Worm (Caenorhabditis elegans) whole organism, L4 larva: ENCODE results near the gene Y70G10A.4.
A peak's percentile ranks its signal among the peaks of the same experiment; 100 is the strongest.

Experiments used
- D1046.2 ChIP-seq: fragments of 200-800 bp; sonication (Bioruptor generic); IDR thresholded peaks from 2 replicates; pipeline ENCODE4 v1.3.6; 2022; ENCODE audit warnings: missing genetic modification characterization, missing compliant biosample characterization
- R02D3.7 ChIP-seq: fragments of 150-350 bp; sonication (generic microtip); optimal IDR thresholded peaks from 3 replicates; lab custom pipeline; 2014; ENCODE audit warnings: missing biosample characterization, missing genetic modification characterization
- T26A8.4 ChIP-seq: fragments of 200-800 bp; sonication (Bioruptor generic); IDR thresholded peaks from 2 replicates; pipeline ENCODE4 v1.3.6; 2022; ENCODE audit warnings: missing genetic modification characterization, missing compliant biosample characterization
- Y48G9A.11 ChIP-seq: fragments of 200-800 bp; sonication (Bioruptor generic); IDR thresholded peaks from 2 replicates; pipeline ENCODE4 v1.3.6; 2022; ENCODE audit warnings: missing genetic modification reagents, missing genetic modification characterization, missing compliant biosample characterization
- ZK337.2 ChIP-seq: fragments of 200-800 bp; sonication (Bioruptor generic); IDR thresholded peaks from 2 replicates; pipeline ENCODE4 v1.3.6; 2022; ENCODE audit warnings: missing genetic modification reagents, missing genetic modification characterization, missing compliant biosample characterization
- aha-1 ChIP-seq: fragments of 150-350 bp; peaks from one replicate; lab custom pipeline; 2014; ENCODE audit warnings: missing biosample characterization, missing genetic modification characterization
- aly-2 ChIP-seq: sonication (generic microtip); optimal IDR thresholded peaks from 2 replicates; lab custom pipeline; 2018; ENCODE audit warnings: missing biosample characterization, missing genetic modification characterization
- ama-1 ChIP-seq: fragments of 150-350 bp; optimal IDR thresholded peaks from 2 replicates; lab custom pipeline; 2014; ENCODE audit warnings: inconsistent platforms, mixed read lengths
- ceh-20 ChIP-seq: fragments of 200-800 bp; sonication (Bioruptor generic); IDR thresholded peaks from 2 replicates; pipeline ENCODE4 v1.3.6; 2022; ENCODE audit warnings: missing genetic modification reagents, missing genetic modification characterization, missing compliant biosample characterization
- ceh-28 ChIP-seq: fragments of 150-350 bp; optimal IDR thresholded peaks from 2 replicates; lab custom pipeline; 2014; ENCODE audit warnings: missing biosample characterization, missing genetic modification reagents, missing genetic modification characterization
- cey-2 ChIP-seq: sonication (generic microtip); optimal IDR thresholded peaks from 3 replicates; lab custom pipeline; 2017; ENCODE audit warnings: missing genetic modification characterization, mild to moderate bottlenecking, missing compliant biosample characterization, antibody characterized with exemption, borderline replicate concordance; ENCODE audit not compliant: insufficient read depth
- daf-16 ChIP-seq, 3 experiments: sonication (generic microtip); optimal IDR thresholded peaks; 2 replicates each; lab custom pipeline; 2016 to 2017; ENCODE audit warnings: missing genetic modification characterization in 3 of 3, missing genetic modification reagents in 3 of 3, mild to moderate bottlenecking in 2 of 3, missing compliant biosample characterization in 2 of 3, missing biosample characterization in 1 of 3, moderate library complexity in 1 of 3
- daf-19 ChIP-seq: fragments of 200-800 bp; sonication (Bioruptor generic); conservative IDR thresholded peaks from 2 replicates; pipeline ENCODE4 v1.3.6; 2022; ENCODE audit warnings: missing genetic modification characterization, missing compliant biosample characterization
- dpl-1 ChIP-seq: fragments of 150-350 bp; optimal IDR thresholded peaks from 2 replicates; lab custom pipeline; 2014; ENCODE audit warnings: missing biosample characterization, missing genetic modification reagents, missing genetic modification characterization
- duxl-1 ChIP-seq: sonication (generic microtip); optimal IDR thresholded peaks from 2 replicates; lab custom pipeline; 2016; ENCODE audit warnings: mild to moderate bottlenecking, missing genetic modification characterization, moderate library complexity, missing compliant biosample characterization; ENCODE audit not compliant: poor library complexity
- dve-1 ChIP-seq: sonication (generic microtip); optimal IDR thresholded peaks from 2 replicates; lab custom pipeline; 2017; ENCODE audit warnings: antibody characterized with exemption, mild to moderate bottlenecking, missing genetic modification characterization, missing compliant biosample characterization; ENCODE audit not compliant: insufficient read depth
- egl-27 ChIP-seq: sonication (generic microtip); optimal IDR thresholded peaks from 3 replicates; lab custom pipeline; 2017; ENCODE audit warnings: missing biosample characterization, missing genetic modification reagents, missing genetic modification characterization
- gei-8 ChIP-seq: fragments of 200-800 bp; sonication (Bioruptor generic); optimal IDR thresholded peaks from 2 replicates; lab custom pipeline; 2018; ENCODE audit warnings: mild to moderate bottlenecking, missing genetic modification characterization, missing compliant biosample characterization
- hif-1 ChIP-seq, 2 experiments: sonication (generic microtip); optimal IDR thresholded peaks; 2 replicates each; lab custom pipeline; 2016 to 2017; ENCODE audit warnings: missing compliant biosample characterization in 2 of 2, missing genetic modification characterization in 2 of 2, missing genetic modification reagents in 2 of 2, missing genotype in 2 of 2, mild to moderate bottlenecking in 1 of 2
- hlh-11 ChIP-seq: fragments of 200-800 bp; sonication (Bioruptor generic); optimal IDR thresholded peaks from 2 replicates; lab custom pipeline; 2018; ENCODE audit warnings: mild to moderate bottlenecking, missing genetic modification characterization, missing compliant biosample characterization
- hlh-30 ChIP-seq: sonication (generic microtip); optimal IDR thresholded peaks from 2 replicates; lab custom pipeline; 2017; ENCODE audit warnings: antibody characterized with exemption, mild to moderate bottlenecking, missing genetic modification characterization, missing compliant biosample characterization; ENCODE audit not compliant: insufficient read depth
- lin-13 ChIP-seq: fragments of 150-350 bp; optimal IDR thresholded peaks from 2 replicates; lab custom pipeline; 2014; ENCODE audit warnings: missing biosample characterization, missing genetic modification reagents, missing genetic modification characterization
- lin-15B ChIP-seq: fragments of 150-350 bp; sonication (generic microtip); optimal IDR thresholded peaks from 3 replicates; lab custom pipeline; 2014; ENCODE audit warnings: missing biosample characterization, missing genetic modification characterization
- lin-38 ChIP-seq: fragments of 200-800 bp; sonication (Bioruptor generic); IDR thresholded peaks from 2 replicates; pipeline ENCODE4 v1.3.6; 2022; ENCODE audit warnings: missing genetic modification reagents, missing genetic modification characterization, missing compliant biosample characterization
- madf-5 ChIP-seq, 2 experiments: fragments of 200-800 bp; sonication (Bioruptor generic); IDR thresholded peaks; 2 replicates each; pipeline ENCODE4 v1.3.6; 2022; ENCODE audit warnings: missing compliant biosample characterization in 2 of 2, missing genetic modification characterization in 2 of 2
- mdl-1 ChIP-seq, 2 experiments: fragments of 150-350 bp in 1 of 2; sonication (generic microtip) in 1 of 2; optimal IDR thresholded peaks; 2 replicates each; lab custom pipeline; 2014 to 2017; ENCODE audit warnings: missing biosample characterization in 2 of 2, missing genetic modification characterization in 2 of 2
- mep-1 ChIP-seq: fragments of 150-350 bp; sonication (generic microtip); optimal IDR thresholded peaks from 3 replicates; lab custom pipeline; 2014; ENCODE audit warnings: missing biosample characterization, missing genetic modification characterization
- mes-2 ChIP-seq: sonication (generic microtip); optimal IDR thresholded peaks from 2 replicates; lab custom pipeline; 2016; ENCODE audit warnings: missing genotype, mild to moderate bottlenecking, missing genetic modification characterization, missing compliant biosample characterization; ENCODE audit not compliant: poor library complexity, severe bottlenecking
- mxl-2 ChIP-seq: fragments of 200-800 bp; sonication (Bioruptor generic); conservative IDR thresholded peaks from 2 replicates; pipeline ENCODE4 v1.3.6; 2022; ENCODE audit warnings: missing genetic modification reagents, missing genetic modification characterization, missing compliant biosample characterization
- nhr-48 ChIP-seq: sonication (generic microtip); optimal IDR thresholded peaks from 2 replicates; lab custom pipeline; 2016; ENCODE audit warnings: mild to moderate bottlenecking, missing genetic modification characterization, missing compliant biosample characterization
- nhr-6 ChIP-seq: fragments of 150-350 bp; optimal IDR thresholded peaks from 2 replicates; lab custom pipeline; 2014; ENCODE audit warnings: missing biosample characterization, missing genetic modification characterization
- nhr-76 ChIP-seq: fragments of 150-350 bp; optimal IDR thresholded peaks from 2 replicates; lab custom pipeline; 2014; ENCODE audit warnings: missing biosample characterization, missing genetic modification characterization
- nhr-77 ChIP-seq: fragments of 150-350 bp; optimal IDR thresholded peaks from 2 replicates; lab custom pipeline; 2014; ENCODE audit warnings: missing biosample characterization, missing genetic modification characterization
- pha-4 ChIP-seq, 2 experiments: fragments of 150-350 bp in 1 of 2; fragments of 200-800 bp in 1 of 2; sonication (Bioruptor generic) in 1 of 2; IDR thresholded peaks in 1 of 2; optimal IDR thresholded peaks in 1 of 2; 2 replicates each; pipeline versions ENCODE4 v1.3.6 to Lab custom; 2014 to 2022; ENCODE audit warnings: missing genetic modification characterization in 2 of 2, missing genetic modification reagents in 2 of 2, missing biosample characterization in 1 of 2, missing compliant biosample characterization in 1 of 2
- pqm-1 ChIP-seq: sonication (generic microtip); optimal IDR thresholded peaks from 2 replicates; lab custom pipeline; 2017; ENCODE audit warnings: missing biosample characterization, missing genetic modification characterization
- rbr-2 ChIP-seq: sonication (generic microtip); optimal IDR thresholded peaks from 2 replicates; lab custom pipeline; 2016; ENCODE audit warnings: missing genotype, missing genetic modification characterization, missing compliant biosample characterization
- sdz-12 ChIP-seq: fragments of 200-800 bp; sonication (Bioruptor generic); optimal IDR thresholded peaks from 2 replicates; lab custom pipeline; 2018; ENCODE audit warnings: mild to moderate bottlenecking, missing genetic modification characterization, missing compliant biosample characterization
- snpc-4 ChIP-seq: fragments of 150-350 bp; optimal IDR thresholded peaks from 2 replicates; lab custom pipeline; 2014; ENCODE audit warnings: missing biosample characterization, missing genetic modification characterization
- spr-1 ChIP-seq: sonication (generic microtip); optimal IDR thresholded peaks from 2 replicates; lab custom pipeline; 2016; ENCODE audit warnings: mild to moderate bottlenecking, missing genetic modification characterization, missing compliant biosample characterization
- tag-97 ChIP-seq: fragments of 200-800 bp; sonication (Bioruptor generic); IDR thresholded peaks from 2 replicates; pipeline ENCODE4 v1.3.6; 2022; ENCODE audit warnings: missing genetic modification characterization, missing compliant biosample characterization
- unc-39 ChIP-seq: sonication (generic microtip); optimal IDR thresholded peaks from 2 replicates; lab custom pipeline; 2017; ENCODE audit warnings: missing biosample characterization, missing genetic modification characterization
- zfp-3 ChIP-seq: fragments of 200-800 bp; sonication (Bioruptor generic); conservative IDR thresholded peaks from 2 replicates; pipeline ENCODE4 v1.3.6; 2022; ENCODE audit warnings: missing genetic modification reagents, missing genetic modification characterization, missing compliant biosample characterization
- zip-11 ChIP-seq: fragments of 200-800 bp; sonication (Bioruptor generic); IDR thresholded peaks from 2 replicates; pipeline ENCODE4 v1.3.6; 2022; ENCODE audit warnings: missing genetic modification characterization, missing compliant biosample characterization
- ztf-7 ChIP-seq: fragments of 150-350 bp; optimal IDR thresholded peaks from 2 replicates; lab custom pipeline; 2014; ENCODE audit warnings: missing biosample characterization, missing genetic modification characterization

Gene Y70G10A.4

DNA sequence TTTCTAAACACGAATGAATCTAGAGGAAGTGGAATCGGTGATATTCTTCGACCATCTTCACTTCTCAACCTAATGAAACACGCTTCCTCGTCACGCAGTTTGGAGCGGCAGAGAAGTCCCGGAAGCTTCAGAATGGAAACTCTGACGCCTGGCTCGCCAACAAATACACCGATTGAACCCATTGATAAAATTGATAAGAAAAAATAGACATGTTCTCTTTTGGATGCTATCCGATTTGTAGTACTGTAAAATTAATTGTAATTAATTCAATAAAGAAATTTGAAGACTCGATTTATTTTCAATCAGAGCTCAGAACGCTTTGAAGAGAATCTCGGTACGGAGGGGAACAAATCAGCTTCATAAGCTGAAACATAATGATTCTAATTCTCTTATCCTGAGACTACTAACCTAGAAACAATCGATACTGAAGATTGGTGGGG, 7.4 kb upstream of the Y70G10A.4 start (continued):
- peak; percentile 40 for TF ChIP-seq duxl-1
- TF ChIP-seq tag-97 (GFP tag; lab: Robert Waterston, UW): no peak
- TF ChIP-seq daf-19: no peak
- no peak for TF ChIP-seq egl-27
- TF ChIP-seq aly-2: no peak
- TF ChIP-seq nhr-77 (tag; lab: Kevin White, UChicago): peak; percentile 75
- no peak for TF ChIP-seq lin-15B (tag; lab: Kevin White, UChicago)
- TF ChIP-seq hlh-11 (tag; lab: Kevin White, UChicago): peak; percentile 74
- TF ChIP-seq lin-13 (GFP tag; lab: Kevin White, UChicago): peak; percentile 43
- TF ChIP-seq nhr-76 (tag; lab: Kevin White, UChicago): no peak
- TF ChIP-seq zfp-3 (GFP tag; lab: Robert Waterston, UW): peak; percentile 99

ce11 chrIII:10215882-10216281, 6.1 kb upstream of the Y70G10A.4 start:
- TF ChIP-seq daf-16 (GFP tag; optimal IDR thresholded peaks at IDR 0.05; lab: Kevin White, UChicago): peak in 1 of 2 experiments; percentile 31
- no peak for TF ChIP-seq daf-16 (tag; optimal IDR thresholded peaks at IDR 0.05; lab: Kevin White, UChicago)
- TF ChIP-seq aha-1: peak; percentile 94
- no peak for TF ChIP-seq sdz-12 (GFP tag; lab: Kevin White, UChicago)
- no peak for TF ChIP-seq ama-1 (lab: Kevin White, UChicago)
- TF ChIP-seq snpc-4 (tag; lab: Kevin White, UChicago): no peak
- TF ChIP-seq ZK337.2 (GFP tag; lab: Robert Waterston, UW): no peak
- no peak for TF ChIP-seq R02D3.7 (tag; lab: Kevin White, UChicago)
- TF ChIP-seq zip-11 (GFP tag; lab: Robert Waterston, UW): no peak
- no peak for TF ChIP-seq unc-39
- no peak for TF ChIP-seq mdl-1 (tag; optimal IDR thresholded peaks at IDR 0.05; lab: Kevin White, UChicago)
- TF ChIP-seq hlh-11 (tag; lab: Kevin White, UChicago): no peak
- no peak for TF ChIP-seq nhr-77 (tag; lab: Kevin White, UChicago)
- no peak for TF ChIP-seq gei-8 (GFP tag; lab: Kevin White, UChicago)

- peak in 1 of 2 experiments; percentile 94 for TF ChIP-seq mdl-1 (tag; optimal IDR thresholded peaks at IDR 0.05; lab: Kevin White, UChicago)
- TF ChIP-seq lin-38 (GFP tag; lab: Robert Waterston, UW): no peak
- peak; percentile 92 for TF ChIP-seq hlh-30 (tag; lab: Kevin White, UChicago)
- TF ChIP-seq hlh-11 (tag; lab: Kevin White, UChicago): peak; percentile 93
- TF ChIP-seq daf-16 (GFP tag; optimal IDR thresholded peaks at IDR 0.05; lab: Kevin White, UChicago): peak in 1 of 2 experiments; percentile 46
- TF ChIP-seq daf-16 (tag; optimal IDR thresholded peaks at IDR 0.05; lab: Kevin White, UChicago): peak; percentile 98
- TF ChIP-seq duxl-1: peak; percentile 66
- peak; percentile 61 for TF ChIP-seq dpl-1 (GFP tag; lab: Kevin White, UChicago)
- TF ChIP-seq aha-1: peak; percentile 96
- TF ChIP-seq ceh-20: no peak
- no peak for TF ChIP-seq pha-4 (GFP tag; IDR thresholded peaks at IDR 0.05; lab: Robert Waterston, UW)
- TF ChIP-seq pha-4 (tag; optimal IDR thresholded peaks at IDR 0.05; lab: Kevin White, UChicago): peak; percentile 57
- TF ChIP-seq ztf-7 (tag; lab: Kevin White, UChicago): peak; percentile 34
- TF ChIP-seq D1046.2: no peak
- no peak for TF ChIP-seq madf-5 (GFP tag; IDR thresholded peaks at IDR 0.05; lab: Robert Waterston, UW)
- TF ChIP-seq rbr-2 (tag; lab: Kevin White, UChicago): peak; percentile 70
- TF ChIP-seq Y48G9A.11 (GFP tag; lab: Robert Waterston, UW): no peak
- TF ChIP-seq zip-11 (GFP tag; lab: Robert Waterston, UW): no peak
- TF ChIP-seq nhr-6 (tag; lab: Kevin White, UChicago): peak; percentile 84
- no peak for TF ChIP-seq ceh-28
- TF ChIP-seq dve-1 (tag; lab: Kevin White, UChicago): peak; percentile 97
- peak; percentile 86 for TF ChIP-seq nhr-77 (tag; lab: Kevin White, UChicago)
- TF ChIP-seq cey-2 (tag; lab: Kevin White, UChicago): peak; percentile 69
- no peak for TF ChIP-seq mxl-2
- peak; percentile 89 for TF ChIP-seq mep-1 (tag; lab: Kevin White, UChicago)
- TF ChIP-seq T26A8.4: no peak
- peak; percentile 81 for TF ChIP-seq nhr-48 (tag; lab: Kevin White, UChicago)
- TF ChIP-seq pqm-1 (tag; lab: Kevin White, UChicago): peak; percentile 67
- peak in 1 of 2 experiments; percentile 68 for TF ChIP-seq hif-1 (tag; optimal IDR thresholded peaks at IDR 0.05; lab: Kevin White, UChicago)
- TF ChIP-seq mes-2 (tag; lab: Kevin White, UChicago): no peak
- TF ChIP-seq spr-1: peak; percentile 38
These were observed 5.2 kb upstream of the Y70G10A.4 start, which contains the start of gene cts-1 for ce11 chrIII:10216585-10217278. cts-1 (minus strand) TSS chrIII:10216635.
